Fruit fly (Drosophila melanogaster): ENCODE results near the gene MED30.

MED30 gene

dm6 chr3L:606490-607327 is 47.2 kb downstream of the MED30 start, which contains the start of gene Reg-2 (continued):
- TF ChIP-seq Nf-YA (GFP tag; IDR thresholded peaks at IDR 0.05) = no peak
- TF ChIP-seq MBD-R2 (GFP tag; IDR thresholded peaks at IDR 0.05) = no peak
- TF ChIP-seq Gsc (GFP tag; IDR thresholded peaks at IDR 0.05) = no peak
- TF ChIP-seq Stat92E (GFP tag; optimal IDR thresholded peaks at IDR 0.05) = no peak
- peak; percentile 42 for TF ChIP-seq CG14710 (tag; optimal IDR thresholded peaks at IDR 0.05)
- no peak for TF ChIP-seq crc (GFP tag; optimal IDR thresholded peaks at IDR 0.05)
- TF ChIP-seq slp2 (GFP tag; optimal IDR thresholded peaks at IDR 0.05) = no peak
- TF ChIP-seq CG10959 (GFP tag; IDR thresholded peaks at IDR 0.05) = no peak
- TF ChIP-seq CG5245 (GFP tag; optimal IDR thresholded peaks at IDR 0.05) = no peak
- peak; percentile 69 for TF ChIP-seq sug (tag; optimal IDR thresholded peaks at IDR 0.05)
- no peak for TF ChIP-seq wor (GFP tag; IDR thresholded peaks at IDR 0.05)
- peak; percentile 13 for TF ChIP-seq zen (tag; optimal IDR thresholded peaks at IDR 0.05)
- no peak for TF ChIP-seq Atf3 (GFP tag; optimal IDR thresholded peaks at IDR 0.05)
- no peak for TF ChIP-seq CG13424 (tag; optimal IDR thresholded peaks at IDR 0.05)
- TF ChIP-seq pzg (GFP tag; optimal IDR thresholded peaks at IDR 0.05) = peak; percentile 28
- TF ChIP-seq jigr1 (GFP tag; IDR thresholded peaks at IDR 0.05) = no peak
- TF ChIP-seq CG32532 (GFP tag; IDR thresholded peaks at IDR 0.05) = peak; percentile 42; the same call in 1 of the 2 replicates
- TF ChIP-seq Sry-β (GFP tag; optimal IDR thresholded peaks at IDR 0.05) = no peak
- no peak for TF ChIP-seq CG8359 (GFP tag; optimal IDR thresholded peaks at IDR 0.05; ENCODE audit: borderline replicate concordance)
- TF ChIP-seq CG12155 (GFP tag; optimal IDR thresholded peaks at IDR 0.05) = peak; percentile 28
- TF ChIP-seq HHEX (GFP tag; optimal IDR thresholded peaks at IDR 0.05) = no peak
- no peak for TF ChIP-seq sisA (GFP tag; IDR thresholded peaks at IDR 0.05)
- no peak for TF ChIP-seq Opbp (GFP tag; IDR thresholded peaks at IDR 0.05; ENCODE audit: partially characterized antibody)
- no peak for TF ChIP-seq br (optimal IDR thresholded peaks at IDR 0.05)
- TF ChIP-seq Drgx (GFP tag; IDR thresholded peaks at IDR 0.05) = no peak
- TF ChIP-seq CG4328 (GFP tag; optimal IDR thresholded peaks at IDR 0.05) = no peak
- no peak for TF ChIP-seq Oaz (GFP tag; IDR thresholded peaks at IDR 0.05)
- no peak for TF ChIP-seq Ada2b (GFP tag; IDR thresholded peaks at IDR 0.05)
- TF ChIP-seq tin (GFP tag; optimal IDR thresholded peaks at IDR 0.05) = no peak
- no peak for TF ChIP-seq CG14050 (GFP tag; IDR thresholded peaks at IDR 0.05)
- TF ChIP-seq CG3838 (GFP tag; optimal IDR thresholded peaks at IDR 0.05) = no peak
- TF ChIP-seq Optix (GFP tag; IDR thresholded peaks at IDR 0.05) = no peak
- no peak for TF ChIP-seq ham (GFP tag; IDR thresholded peaks at IDR 0.05)
- peak; percentile 32 for TF ChIP-seq Nf-YC (tag; optimal IDR thresholded peaks at IDR 0.05)
- TF ChIP-seq CG31441 (GFP tag; IDR thresholded peaks at IDR 0.05) = 0 out of 2 replicates have a peak, but pooled peaks have one; percentile 17
- no peak for TF ChIP-seq Dad (GFP tag; optimal IDR thresholded peaks at IDR 0.05)
- TF ChIP-seq lilli (GFP tag; optimal IDR thresholded peaks at IDR 0.05) = peak; percentile 20
- TF ChIP-seq tap (tag; optimal IDR thresholded peaks at IDR 0.05) = no peak
- TF ChIP-seq CG11696 (GFP tag; IDR thresholded peaks at IDR 0.05) = no peak
- no peak for TF ChIP-seq ro (GFP tag; IDR thresholded peaks at IDR 0.05)
- no peak for TF ChIP-seq pho (GFP tag; optimal IDR thresholded peaks at IDR 0.05)
- TF ChIP-seq Dip3 (GFP tag; optimal IDR thresholded peaks at IDR 0.05) = no peak
- no peak for TF ChIP-seq cad (GFP tag; optimal IDR thresholded peaks at IDR 0.05)
- TF ChIP-seq lola (GFP tag; optimal IDR thresholded peaks at IDR 0.05) = no peak
- TF ChIP-seq prd (optimal IDR thresholded peaks at IDR 0.05) = no peak
- TF ChIP-seq prd (GFP tag; IDR thresholded peaks at IDR 0.05) = peak; percentile 14; the same call in 1 of the 3 replicates
- TF ChIP-seq Hr51 (GFP tag; optimal IDR thresholded peaks at IDR 0.05) = no peak
- peak; percentile 94 for TF ChIP-seq Dp (GFP tag; optimal IDR thresholded peaks at IDR 0.05)
- TF ChIP-seq exex (tag; optimal IDR thresholded peaks at IDR 0.05) = peak; percentile 98
- TF ChIP-seq fd96Cb (tag; optimal IDR thresholded peaks at IDR 0.05) = no peak

Measured in whole organism, embryonic.